Fruit fly (Drosophila melanogaster): ENCODE results near the gene kek1.

dm6 chr2L:12836117-12836516 is 13.5 kb upstream of the kek1 start:
- no peak for TF ChIP-seq h (optimal IDR thresholded peaks at IDR 0.05)
- no peak for TF ChIP-seq Sin3A (optimal IDR thresholded peaks at IDR 0.05)
- TF ChIP-seq ttk (optimal IDR thresholded peaks at IDR 0.05): no peak
- no peak for TF ChIP-seq psq (optimal IDR thresholded peaks at IDR 0.05)
- TF ChIP-seq Myc (optimal IDR thresholded peaks at IDR 0.05): no peak
- no peak for TF ChIP-seq insv (optimal IDR thresholded peaks at IDR 0.05)
